Worm (Caenorhabditis elegans) whole organism, dauer: ENCODE measurements around the gene arrd-3.

Experiments
- unc-62 ChIP-seq: sonication (generic microtip); optimal IDR thresholded peaks from 2 replicates; lab custom pipeline; 2017; ENCODE audit warnings: missing biosample characterization, missing genetic modification reagents, missing genetic modification characterization

Gene arrd-3

ce11 chrII:9407469-9407868, 4.9 kb upstream of the arrd-3 start, which contains the start of gene arrd-2:
Gene arrd-2 (plus strand): TSS chrII:9407769.
- no peak for TF ChIP-seq unc-62 (GFP tag; lab: Kevin White, UChicago)

- TF ChIP-seq unc-62 (GFP tag; lab: Kevin White, UChicago) = no peak
These were observed 861 bp upstream of the arrd-3 start, which contains the start of gene M176.9 for ce11 chrII:9411497-9411896. Gene M176.9 (minus strand): TSS chrII:9411597.

DNA sequence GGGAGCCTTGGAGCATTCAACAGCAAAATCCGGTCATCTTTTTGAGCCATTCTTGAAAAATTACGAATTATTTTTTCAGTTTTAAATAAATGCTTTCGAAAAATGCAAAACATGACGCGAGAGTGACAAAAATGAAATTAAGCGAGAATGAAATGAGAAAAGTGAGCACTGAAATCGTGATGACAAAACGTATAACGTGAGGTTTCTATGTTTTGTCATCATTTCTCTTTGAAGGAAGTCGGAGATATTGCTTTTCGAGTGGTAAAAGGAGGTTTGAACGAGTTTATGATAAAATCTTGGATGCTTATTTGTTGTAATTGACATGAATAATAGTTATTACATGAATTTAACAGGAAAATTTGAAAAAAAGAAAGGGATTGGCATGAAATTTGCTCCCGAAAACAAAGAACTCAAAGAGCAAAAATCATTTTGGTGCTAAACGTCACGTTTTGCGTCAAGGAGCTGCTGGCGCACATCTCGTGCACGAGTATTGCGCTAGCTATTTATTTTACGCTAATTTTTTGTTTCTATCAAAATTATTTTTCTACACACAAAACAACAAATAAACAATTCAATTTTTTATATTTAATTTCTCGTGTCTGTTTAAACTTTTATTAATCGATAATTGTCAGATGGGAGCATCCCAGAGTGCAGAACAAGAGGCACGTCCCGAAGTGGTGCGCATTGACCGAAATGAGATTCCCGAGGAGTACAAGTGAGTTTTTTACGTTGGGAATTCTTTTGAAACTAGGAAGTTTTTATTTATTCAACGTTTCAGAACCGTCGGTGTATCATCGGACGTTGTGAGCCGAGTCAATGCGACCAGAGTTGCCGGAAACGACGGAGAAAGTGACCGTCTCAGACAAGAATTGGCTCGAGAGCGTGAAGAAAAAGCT, 4.3 kb downstream of the arrd-3 start, which contains the start of the genes gss-1 and chch-3:
gss-1 (minus strand) TSS at position 51 of the 896 bp plus-strand sequence.
chch-3 (plus strand) TSS at position 633 of the 896 bp plus-strand sequence.
- no peak for TF ChIP-seq unc-62 (GFP tag; lab: Kevin White, UChicago)

DNA sequence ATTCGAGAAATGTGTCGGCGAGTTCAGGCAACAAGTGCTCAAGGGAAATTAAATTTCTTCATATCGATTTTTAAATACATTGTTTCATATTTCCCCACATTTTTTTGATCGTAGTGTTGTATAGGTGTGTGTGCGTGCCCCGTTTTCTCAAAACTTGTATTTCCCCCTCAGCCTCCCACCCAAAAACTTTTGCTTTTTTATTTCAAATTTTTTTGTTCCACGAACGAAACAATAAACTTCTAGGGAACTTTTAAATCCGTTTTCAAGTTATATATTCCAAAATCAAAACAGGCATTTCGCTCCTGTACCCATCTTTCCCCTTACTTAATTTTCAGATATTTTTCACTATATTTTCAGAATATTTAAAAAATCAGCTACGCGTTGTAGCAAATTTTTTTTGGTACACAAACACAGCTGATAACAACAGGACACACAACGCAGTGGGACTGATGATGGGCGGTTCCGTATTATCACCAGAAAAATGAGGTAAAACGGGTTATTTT, 5.8 kb downstream of the arrd-3 start, which contains the start of the genes M176.4 and M176.16:
M176.4 (plus strand) TSS at position 301 of the 503 bp plus-strand sequence.
M176.16 (plus strand) TSS at position 453 of the 503 bp plus-strand sequence.
- TF ChIP-seq unc-62 (GFP tag; lab: Kevin White, UChicago) = no peak

DNA sequence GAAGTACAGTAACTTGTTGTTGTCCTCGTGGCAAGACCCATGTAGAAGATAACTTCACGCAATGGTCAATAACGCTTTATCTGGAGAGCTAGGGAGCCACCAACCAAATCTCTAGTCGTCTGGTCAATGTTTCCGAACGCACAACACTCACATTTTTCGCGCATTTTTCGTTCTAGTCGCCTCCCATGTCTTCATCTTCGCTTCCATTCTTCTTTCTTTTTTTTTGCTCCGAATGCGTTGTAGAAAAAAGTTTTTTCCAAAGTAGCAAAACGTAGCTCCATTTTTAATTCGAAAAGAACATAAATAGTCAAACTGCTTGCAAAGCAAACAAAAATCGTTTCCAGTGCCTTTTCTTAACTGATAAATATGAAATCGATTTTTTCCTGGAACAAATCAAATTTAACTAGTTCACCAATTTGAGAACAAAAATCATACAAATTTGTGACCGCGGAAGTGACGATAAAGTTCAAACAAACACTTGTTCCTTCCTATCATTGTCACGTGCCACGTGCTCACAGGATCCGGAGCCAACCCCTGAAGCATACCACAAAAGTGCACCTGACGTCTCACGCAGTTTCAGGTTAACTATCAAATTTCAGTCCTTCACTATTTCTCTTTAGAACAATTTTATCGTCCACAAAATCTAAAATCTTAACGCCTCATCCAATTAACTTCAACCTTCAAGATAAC, 6.6 kb downstream of the arrd-3 start:
- no peak for TF ChIP-seq unc-62 (GFP tag; lab: Kevin White, UChicago)

ce11 chrII:9421969-9422368, 9.6 kb downstream of the arrd-3 start, which contains the start of gene M176.11:
Gene M176.11 (plus strand): TSS chrII:9422269.
- TF ChIP-seq unc-62 (GFP tag; lab: Kevin White, UChicago) = no peak

- no peak for TF ChIP-seq unc-62 (GFP tag; lab: Kevin White, UChicago)
These were observed 13.7 kb downstream of the arrd-3 start, which contains the start of gene M176.10 for ce11 chrII:9426076-9426475. Gene M176.10 (minus strand): TSS chrII:9426176.

ce11 chrII:9427644-9428043, 15.3 kb downstream of the arrd-3 start, which contains the start of gene M176.5:
Gene M176.5 (minus strand): TSS chrII:9427744.
- TF ChIP-seq unc-62 (GFP tag; lab: Kevin White, UChicago) = no peak

DNA sequence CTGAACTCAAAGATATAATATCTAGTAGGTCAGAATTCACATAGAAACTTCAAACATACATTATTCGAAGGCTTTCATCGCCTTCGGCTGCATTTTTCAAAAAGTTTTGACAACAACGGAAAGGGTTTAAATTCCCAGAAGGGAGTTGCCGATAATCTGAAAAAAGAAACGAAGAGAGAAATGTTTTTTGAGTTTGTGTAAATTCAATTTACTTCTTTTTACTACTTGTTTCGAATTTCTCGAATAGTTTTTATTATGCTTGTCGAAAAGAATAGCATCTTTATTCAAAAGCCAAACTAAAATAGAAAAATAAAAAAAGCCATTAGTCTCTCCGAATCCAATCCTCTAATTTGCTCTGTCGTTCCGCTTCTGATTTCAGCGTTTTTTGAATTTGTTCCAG, 18.8 kb downstream of the arrd-3 start:
- TF ChIP-seq unc-62 (GFP tag; lab: Kevin White, UChicago) = no peak

DNA sequence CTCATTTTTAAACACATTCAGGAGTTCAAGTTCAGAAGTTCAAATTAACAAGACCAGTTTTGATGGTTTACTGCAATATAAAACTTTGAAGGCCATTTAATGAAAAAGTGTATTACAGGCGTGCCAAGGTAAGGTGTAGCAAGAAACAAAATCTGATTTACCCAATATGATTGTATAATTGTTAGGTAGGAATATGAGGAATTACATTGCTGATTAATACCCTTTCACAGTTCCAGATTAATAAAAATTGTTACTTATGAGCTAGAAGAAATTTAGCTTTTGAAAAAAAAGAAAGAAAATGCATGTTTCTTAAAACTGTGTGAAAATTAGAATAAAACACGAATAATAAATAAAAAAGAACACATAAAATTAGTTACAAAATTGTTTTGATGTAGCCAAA, 21.3 kb downstream of the arrd-3 start, which contains the start of gene kin-15:
kin-15 (minus strand) TSS at position 101 of the 400 bp plus-strand sequence.
- no peak for TF ChIP-seq unc-62 (GFP tag; lab: Kevin White, UChicago)

- TF ChIP-seq unc-62 (GFP tag; lab: Kevin White, UChicago) = no peak
These were observed 23.7 kb downstream of the arrd-3 start, which contains the start of gene kin-16 for ce11 chrII:9436009-9436408. Gene kin-16 (minus strand): TSS chrII:9436109.

ce11 chrII:9438227-9438626, 25.9 kb downstream of the arrd-3 start, which contains the start of gene chil-13:
Gene chil-13 (minus strand): TSS chrII:9438327.
- TF ChIP-seq unc-62 (GFP tag; lab: Kevin White, UChicago) = no peak

- TF ChIP-seq unc-62 (GFP tag; lab: Kevin White, UChicago) = no peak
These were observed 26.5 kb downstream of the arrd-3 start for ce11 chrII:9438853-9439252.

DNA sequence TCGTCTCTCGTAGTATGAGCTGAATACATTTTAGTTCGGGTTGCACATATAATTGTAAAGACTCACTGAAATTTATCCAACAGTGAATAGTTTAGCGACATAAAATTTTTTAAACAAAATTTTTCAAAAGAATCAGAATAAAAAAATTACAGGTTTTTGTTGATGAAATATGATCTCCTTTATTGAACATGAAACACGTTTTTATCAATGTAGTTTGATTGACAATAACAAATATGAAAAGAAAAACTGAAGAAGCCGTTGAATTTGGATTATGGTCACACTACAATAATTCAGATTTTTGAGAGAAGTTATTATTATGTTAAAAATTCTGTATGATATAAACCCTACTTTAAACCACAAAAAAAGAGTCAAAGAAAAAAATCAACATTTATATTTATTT, 27.7 kb downstream of the arrd-3 start, which contains the start of gene chil-17:
chil-17 (minus strand) TSS at position 101 of the 400 bp plus-strand sequence.
- no peak for TF ChIP-seq unc-62 (GFP tag; lab: Kevin White, UChicago)

- no peak for TF ChIP-seq unc-62 (GFP tag; lab: Kevin White, UChicago)
These were observed 29.5 kb downstream of the arrd-3 start, which contains the start of gene chil-16 for ce11 chrII:9441838-9442237. Gene chil-16 (minus strand): TSS chrII:9441938.
